Worm (Caenorhabditis elegans) whole organism, L1 larva: ENCODE data around the gene swt-5.
A peak's percentile ranks its signal among the peaks of the same experiment; 100 is the strongest.

Source experiments
- C04F5.9 ChIP-seq: sonication (generic microtip); optimal IDR thresholded peaks from 2 replicates; lab custom pipeline; 2016; ENCODE audit warnings: missing genetic modification characterization, missing compliant biosample characterization
- F16B12.6 ChIP-seq: fragments of 150-350 bp; optimal IDR thresholded peaks from 2 replicates; lab custom pipeline; 2014; ENCODE audit warnings: missing biosample characterization, missing genetic modification characterization
- aha-1 ChIP-seq: fragments of 150-350 bp; optimal IDR thresholded peaks from 2 replicates; lab custom pipeline; 2014; ENCODE audit warnings: missing biosample characterization, missing genetic modification characterization
- ama-1 ChIP-seq: fragments of 150-350 bp; optimal IDR thresholded peaks from 2 replicates; lab custom pipeline; 2014
- ceh-63 ChIP-seq: fragments of 200-800 bp; sonication (Bioruptor generic); optimal IDR thresholded peaks from 2 replicates; lab custom pipeline; 2018; ENCODE audit warnings: mild to moderate bottlenecking, missing genetic modification characterization, missing compliant biosample characterization
- ceh-88 ChIP-seq: fragments of 200-800 bp; sonication (Bioruptor generic); IDR thresholded peaks from 2 replicates; pipeline ENCODE4 v1.3.6; 2022; ENCODE audit warnings: missing genetic modification characterization, missing compliant biosample characterization
- ceh-90 ChIP-seq: sonication (generic microtip); optimal IDR thresholded peaks from 2 replicates; lab custom pipeline; 2016; ENCODE audit warnings: missing genetic modification characterization, missing compliant biosample characterization
- ces-1 ChIP-seq: fragments of 150-350 bp; optimal IDR thresholded peaks from 2 replicates; lab custom pipeline; 2014; ENCODE audit warnings: missing biosample characterization, missing genetic modification reagents, missing genetic modification characterization
- dpl-1 ChIP-seq, 3 experiments: fragments of 150-350 bp in 2 of 3; sonication (generic microtip) in 1 of 3; optimal IDR thresholded peaks; 2 replicates each; lab custom pipeline; 2014 to 2017; ENCODE audit warnings: missing biosample characterization in 3 of 3, missing genetic modification characterization in 3 of 3, missing genetic modification reagents in 3 of 3
- efl-1 ChIP-seq, 4 experiments: fragments of 150-350 bp; optimal IDR thresholded peaks in 3 of 4; peaks in 1 of 4; 1 replicate in 1 of 4; 2 replicates in 3 of 4; lab custom pipeline; 2014; ENCODE audit warnings: missing biosample characterization in 2 of 4, missing genetic modification characterization in 2 of 4, missing genetic modification reagents in 2 of 4
- egl-13 ChIP-seq: sonication (generic microtip); optimal IDR thresholded peaks from 2 replicates; lab custom pipeline; 2016; ENCODE audit warnings: missing genotype, missing genetic modification reagents, missing genetic modification characterization, missing compliant biosample characterization
- elt-2 ChIP-seq: sonication (generic microtip); optimal IDR thresholded peaks from 2 replicates; lab custom pipeline; 2016; ENCODE audit warnings: missing genetic modification characterization, mild to moderate bottlenecking, inconsistent platforms, missing compliant biosample characterization, missing genetic modification reagents
- fkh-4 ChIP-seq: sonication (generic microtip); optimal IDR thresholded peaks from 2 replicates; lab custom pipeline; 2016; ENCODE audit warnings: missing compliant biosample characterization, missing genetic modification characterization, borderline replicate concordance
- fos-1 ChIP-seq: fragments of 150-350 bp; optimal IDR thresholded peaks from 2 replicates; lab custom pipeline; 2014; ENCODE audit warnings: missing biosample characterization, missing genetic modification characterization
- grh-1 ChIP-seq: fragments of 200-800 bp; sonication (Bioruptor generic); IDR thresholded peaks from 2 replicates; pipeline ENCODE4 v1.3.6; 2022; ENCODE audit warnings: missing genetic modification reagents, missing genetic modification characterization, missing compliant biosample characterization
- hlh-4 ChIP-seq: sonication (generic microtip); optimal IDR thresholded peaks from 2 replicates; lab custom pipeline; 2016; ENCODE audit warnings: mild to moderate bottlenecking, missing genetic modification characterization, missing compliant biosample characterization
- isw-1 ChIP-seq: fragments of 200-800 bp; sonication (Bioruptor generic); IDR thresholded peaks from 2 replicates; pipeline ENCODE4 v1.3.6; 2022; ENCODE audit warnings: missing genetic modification characterization, missing compliant biosample characterization
- lin-39 ChIP-seq: fragments of 150-350 bp; optimal IDR thresholded peaks from 2 replicates; lab custom pipeline; 2014; ENCODE audit warnings: missing biosample characterization, missing genetic modification reagents, missing genetic modification characterization
- lir-3 ChIP-seq: sonication (generic microtip); optimal IDR thresholded peaks from 2 replicates; lab custom pipeline; 2016; ENCODE audit warnings: mild to moderate bottlenecking, missing genetic modification characterization, moderate library complexity, missing compliant biosample characterization; ENCODE audit not compliant: poor library complexity
- mab-9 ChIP-seq: fragments of 200-800 bp; sonication (Bioruptor generic); IDR thresholded peaks from 2 replicates; pipeline ENCODE4 v1.3.6; 2022; ENCODE audit warnings: missing genetic modification reagents, missing genetic modification characterization, missing compliant biosample characterization
- mdl-1 ChIP-seq, 2 experiments: fragments of 150-350 bp; optimal IDR thresholded peaks; 2 replicates each; lab custom pipeline; 2014 to 2017; ENCODE audit warnings: missing biosample characterization in 2 of 2, missing genetic modification characterization in 2 of 2, inconsistent platforms in 1 of 2
- mep-1 ChIP-seq: fragments of 150-350 bp; optimal IDR thresholded peaks from 2 replicates; lab custom pipeline; 2014; ENCODE audit warnings: missing biosample characterization, missing genetic modification characterization
- nhr-12 ChIP-seq: sonication (generic microtip); optimal IDR thresholded peaks from 2 replicates; lab custom pipeline; 2017; ENCODE audit warnings: missing biosample characterization, missing genetic modification characterization
- nhr-20 ChIP-seq: sonication (generic microtip); optimal IDR thresholded peaks from 2 replicates; lab custom pipeline; 2016; ENCODE audit warnings: mild to moderate bottlenecking, missing genetic modification characterization, missing compliant biosample characterization
- nhr-237 ChIP-seq: fragments of 150-350 bp; optimal IDR thresholded peaks from 2 replicates; lab custom pipeline; 2014; ENCODE audit warnings: missing biosample characterization, missing genetic modification characterization
- nhr-47 ChIP-seq: sonication (generic microtip); optimal IDR thresholded peaks from 2 replicates; lab custom pipeline; 2016; ENCODE audit warnings: mild to moderate bottlenecking, missing genetic modification characterization, moderate library complexity, missing compliant biosample characterization
- nhr-71 ChIP-seq: sonication (generic microtip); optimal IDR thresholded peaks from 2 replicates; lab custom pipeline; 2016; ENCODE audit warnings: mild to moderate bottlenecking, missing genetic modification characterization, moderate library complexity, missing compliant biosample characterization
- nhr-76 ChIP-seq: sonication (generic microtip); optimal IDR thresholded peaks from 2 replicates; lab custom pipeline; 2017; ENCODE audit warnings: missing biosample characterization, missing genetic modification characterization
- nhr-77 ChIP-seq: fragments of 150-350 bp; optimal IDR thresholded peaks from 2 replicates; lab custom pipeline; 2014; ENCODE audit warnings: missing biosample characterization, missing genetic modification characterization
- nhr-84 ChIP-seq: sonication (generic microtip); optimal IDR thresholded peaks from 2 replicates; lab custom pipeline; 2017; ENCODE audit warnings: missing biosample characterization, missing genetic modification characterization
- nhr-85 ChIP-seq: sonication (generic microtip); peaks from one replicate; lab custom pipeline; 2016; ENCODE audit warnings: missing genetic modification characterization, inconsistent platforms, missing compliant biosample characterization
- nhr-90 ChIP-seq: sonication (generic microtip); optimal IDR thresholded peaks from 2 replicates; lab custom pipeline; 2016; ENCODE audit warnings: mild to moderate bottlenecking, missing genetic modification characterization, missing compliant biosample characterization; ENCODE audit not compliant: poor library complexity
- rnt-1 ChIP-seq: sonication (generic microtip); optimal IDR thresholded peaks from 2 replicates; lab custom pipeline; 2016; ENCODE audit warnings: mild to moderate bottlenecking, missing genetic modification characterization, moderate library complexity, missing compliant biosample characterization
- sox-4 ChIP-seq: sonication (generic microtip); optimal IDR thresholded peaks from 2 replicates; lab custom pipeline; 2016; ENCODE audit warnings: missing genetic modification characterization, missing compliant biosample characterization
- sptf-1 ChIP-seq: fragments of 150-350 bp; optimal IDR thresholded peaks from 2 replicates; lab custom pipeline; 2014; ENCODE audit warnings: missing biosample characterization, missing genetic modification characterization
- sup-37 ChIP-seq: fragments of 200-800 bp; sonication (Bioruptor generic); optimal IDR thresholded peaks from 2 replicates; lab custom pipeline; 2018; ENCODE audit warnings: mild to moderate bottlenecking, missing genetic modification characterization, missing compliant biosample characterization
- swsn-7 ChIP-seq: sonication (generic microtip); optimal IDR thresholded peaks from 2 replicates; lab custom pipeline; 2016; ENCODE audit warnings: missing genetic modification characterization, missing compliant biosample characterization
- unc-130 ChIP-seq: fragments of 150-350 bp; optimal IDR thresholded peaks from 2 replicates; lab custom pipeline; 2017; ENCODE audit warnings: missing biosample characterization, missing genetic modification characterization, inconsistent platforms
- unc-30 ChIP-seq: sonication (generic microtip); optimal IDR thresholded peaks from 2 replicates; lab custom pipeline; 2017; ENCODE audit warnings: missing biosample characterization, missing genetic modification characterization
- unc-86 ChIP-seq: sonication (generic microtip); optimal IDR thresholded peaks from 2 replicates; lab custom pipeline; 2016; ENCODE audit warnings: missing genetic modification characterization, missing compliant biosample characterization
- unc-98 ChIP-seq: fragments of 200-800 bp; sonication (Bioruptor generic); IDR thresholded peaks from 2 replicates; pipeline ENCODE4 v1.3.6; 2022; ENCODE audit warnings: missing genetic modification characterization, missing compliant biosample characterization
- xbp-1 ChIP-seq: sonication (generic microtip); optimal IDR thresholded peaks from 2 replicates; lab custom pipeline; 2016; ENCODE audit warnings: missing genetic modification characterization, missing compliant biosample characterization
- zag-1 ChIP-seq: fragments of 150-350 bp; optimal IDR thresholded peaks from 2 replicates; lab custom pipeline; 2014; ENCODE audit warnings: missing biosample characterization, missing genetic modification characterization
- zip-4 ChIP-seq: fragments of 200-800 bp; sonication (Bioruptor generic); optimal IDR thresholded peaks from 2 replicates; lab custom pipeline; 2018; ENCODE audit warnings: mild to moderate bottlenecking, missing genetic modification characterization, moderate library complexity, missing compliant biosample characterization
- ztf-11 ChIP-seq, 2 experiments: sonication (generic microtip); optimal IDR thresholded peaks; 2 replicates each; lab custom pipeline; 2016 to 2017; ENCODE audit warnings: missing genetic modification characterization in 2 of 2, missing biosample characterization in 1 of 2, missing compliant biosample characterization in 1 of 2
- ztf-4 ChIP-seq: fragments of 150-350 bp; optimal IDR thresholded peaks from 2 replicates; lab custom pipeline; 2014; ENCODE audit warnings: missing biosample characterization, missing genetic modification characterization

Gene swt-5

ce11 chrV:9536505-9536904, 35.3 kb downstream of the swt-5 start, which contains the start of gene C50F4.4 (continued):
- peak; percentile 63 for TF ChIP-seq nhr-85
- peak; percentile 15 for TF ChIP-seq unc-86 (tag; lab: Kevin White, UChicago)
- TF ChIP-seq ceh-90 (tag; lab: Kevin White, UChicago): peak; percentile 74
- TF ChIP-seq grh-1 (GFP tag; lab: Robert Waterston, UW): no peak
- peak; percentile 46 for TF ChIP-seq unc-130 (tag; lab: Kevin White, UChicago)
- TF ChIP-seq mep-1 (tag; lab: Kevin White, UChicago): peak; percentile 12
- TF ChIP-seq nhr-20 (tag; lab: Kevin White, UChicago): peak; percentile 53
- TF ChIP-seq efl-1 (optimal IDR thresholded peaks at IDR 0.05; lab: Kevin White, UChicago): peak; percentile 32 to 56
- peak; percentile 49 to 94 for TF ChIP-seq efl-1 (GFP tag; optimal IDR thresholded peaks at IDR 0.05 in 1 of 2; lab: Kevin White, UChicago)
- TF ChIP-seq nhr-47: peak; percentile 67
- TF ChIP-seq xbp-1 (tag; lab: Kevin White, UChicago): peak; percentile 62
- peak; percentile 36 for TF ChIP-seq egl-13 (tag; lab: Kevin White, UChicago)
- peak; percentile 77 for TF ChIP-seq lir-3 (tag; lab: Kevin White, UChicago)
- TF ChIP-seq nhr-71 (tag; lab: Kevin White, UChicago): peak; percentile 69
- TF ChIP-seq sox-4: peak; percentile 72
- 0 out of 2 replicates have a peak, but pooled peaks have one; percentile 49 for TF ChIP-seq mab-9 (GFP tag; lab: Robert Waterston, UW)
- no peak for TF ChIP-seq aha-1 (tag; lab: Kevin White, UChicago)
- no peak for TF ChIP-seq sptf-1 (tag; lab: Kevin White, UChicago)
- no peak for TF ChIP-seq ceh-63 (GFP tag; lab: Kevin White, UChicago)
- peak; percentile 7 for TF ChIP-seq lin-39 (tag; lab: Kevin White, UChicago)
- TF ChIP-seq ztf-11 (tag; optimal IDR thresholded peaks at IDR 0.05; lab: Kevin White, UChicago): peak in 1 of 2 experiments; percentile 67
- no peak for TF ChIP-seq nhr-84 (tag; lab: Kevin White, UChicago)
- TF ChIP-seq, all 84 proteins: peak for 30

- no peak for TF ChIP-seq zag-1
- TF ChIP-seq isw-1 (GFP tag; lab: Robert Waterston, UW): no peak
- no peak for TF ChIP-seq nhr-12
- no peak for TF ChIP-seq ama-1 (lab: Kevin White, UChicago)
- no peak for TF ChIP-seq nhr-237 (tag; lab: Kevin White, UChicago)
- no peak for TF ChIP-seq zip-4
- no peak for TF ChIP-seq unc-30 (tag; lab: Kevin White, UChicago)
- no peak for TF ChIP-seq ces-1
- TF ChIP-seq hlh-4: no peak
- TF ChIP-seq unc-86 (tag; lab: Kevin White, UChicago): no peak
- no peak for TF ChIP-seq sup-37 (GFP tag; lab: Kevin White, UChicago)
- TF ChIP-seq nhr-84 (tag; lab: Kevin White, UChicago): no peak
Observed at ce11 chrV:9539638-9540037, 38.4 kb downstream of the swt-5 start, which contains the start of gene C50F4.12. TSS of gene C50F4.12 (minus strand) at chrV:9539738.

- TF ChIP-seq lin-39 (tag; lab: Kevin White, UChicago) (no peak), ztf-4 (tag; lab: Kevin White, UChicago) (no peak), ceh-88 (GFP tag; lab: Robert Waterston, UW) (no peak)
Observed at ce11 chrV:9541506-9541905, 40.3 kb downstream of the swt-5 start, which contains the start of gene C50F4.16. TSS of gene C50F4.16 (minus strand) at chrV:9541606.

- TF ChIP-seq ces-1 (no peak), nhr-20 (tag; lab: Kevin White, UChicago) (peak; percentile 75), fkh-4 (tag; lab: Kevin White, UChicago) (no peak), nhr-84 (tag; lab: Kevin White, UChicago) (no peak), mdl-1 (tag; optimal IDR thresholded peaks at IDR 0.05; lab: Kevin White, UChicago) (peak in 1 of 2 experiments; percentile 45), swsn-7 (tag; lab: Kevin White, UChicago) (peak; percentile 67), nhr-77 (no peak), aha-1 (tag; lab: Kevin White, UChicago) (no peak), fos-1 (no peak), elt-2 (tag; lab: Kevin White, UChicago) (no peak), nhr-90 (peak; percentile 68), ztf-11 (tag; optimal IDR thresholded peaks at IDR 0.05; lab: Kevin White, UChicago) (no peak), ama-1 (lab: Kevin White, UChicago) (peak; percentile 29), unc-30 (tag; lab: Kevin White, UChicago) (no peak), rnt-1 (peak; percentile 61), ceh-63 (GFP tag; lab: Kevin White, UChicago) (no peak), C04F5.9 (tag; lab: Kevin White, UChicago) (no peak), F16B12.6 (tag; lab: Kevin White, UChicago) (peak; percentile 10), unc-98 (GFP tag; lab: Robert Waterston, UW) (no peak), egl-13 (tag; lab: Kevin White, UChicago) (peak; percentile 50), nhr-76 (no peak), hlh-4 (no peak), dpl-1 (GFP tag; optimal IDR thresholded peaks at IDR 0.05; lab: Kevin White, UChicago) (peak; percentile 85 to 93 (median 89))
Observed at ce11 chrV:9544176-9544632, 43.0 kb downstream of the swt-5 start, which contains the start of gene mdf-1. TSS of gene mdf-1 (minus strand) at chrV:9544226.
